Fruit fly (Drosophila melanogaster): ENCODE data around the gene smp-30.

- no peak for TF ChIP-seq dl (GFP tag; optimal IDR thresholded peaks at IDR 0.05; ENCODE audit: insufficient read depth in 1 of 2, partially characterized antibody in 2 of 2)
- no peak for TF ChIP-seq Hnf4 (GFP tag; optimal IDR thresholded peaks at IDR 0.05)
- TF ChIP-seq pan (optimal IDR thresholded peaks at IDR 0.05), result no peak
- no peak for TF ChIP-seq ey (GFP tag; optimal IDR thresholded peaks at IDR 0.05)
- TF ChIP-seq psq (GFP tag; optimal IDR thresholded peaks at IDR 0.05), result no peak
- no peak for TF ChIP-seq h (GFP tag; optimal IDR thresholded peaks at IDR 0.05)
- no peak for TF ChIP-seq fru (GFP tag; optimal IDR thresholded peaks at IDR 0.05)
- TF ChIP-seq usp (GFP tag; optimal IDR thresholded peaks at IDR 0.05), result no peak
- no peak for TF ChIP-seq sv (GFP tag; optimal IDR thresholded peaks at IDR 0.05)
- TF ChIP-seq OdsH (GFP tag; optimal IDR thresholded peaks at IDR 0.05), result no peak
- TF ChIP-seq rgr (GFP tag; optimal IDR thresholded peaks at IDR 0.05), result no peak
- TF ChIP-seq lola (GFP tag; optimal IDR thresholded peaks at IDR 0.05), result no peak
- TF ChIP-seq HLH106 (tag; optimal IDR thresholded peaks at IDR 0.05), result no peak
Observed at dm6 chr3R:14719380-14719779, 31.7 kb downstream of the smp-30 start.

All from whole organism, wandering third instar larva.